Worm (Caenorhabditis elegans) whole organism, mixed stage, embryonic: ENCODE data around the gene Y38H6C.25.

ENCODE experiments used
- lsy-2 ChIP-seq: fragments of 150-350 bp; optimal IDR thresholded peaks from 2 replicates; lab custom pipeline; 2014; ENCODE audit warnings: missing biosample characterization, missing genetic modification characterization
- mab-5 ChIP-seq: fragments of 150-350 bp; optimal IDR thresholded peaks from 2 replicates; lab custom pipeline; 2014; ENCODE audit warnings: missing biosample characterization, missing genetic modification characterization

- TF ChIP-seq mab-5 (tag; lab: Kevin White, UChicago) = no peak
- TF ChIP-seq lsy-2 (tag; lab: Kevin White, UChicago) = no peak
Measured at ce11 chrV:20489102-20489501, 29.9 kb upstream of the Y38H6C.25 start, which contains the start of gene srbc-78.
